Fruit fly (Drosophila melanogaster) whole organism, wandering third instar larva: ENCODE measurements around the gene Unr.

Experiments
- CrebA ChIP-seq: fragments of 200-800 bp; sonication (Bioruptor generic); optimal IDR thresholded peaks from 2 replicates; lab custom pipeline; 2016; ENCODE audit warnings: missing biosample characterization, mild to moderate bottlenecking, missing genetic modification characterization, borderline replicate concordance
- Dif ChIP-seq: fragments of 200-275, 200-300 bp; sonication (Bioruptor generic); optimal IDR thresholded peaks from 2 replicates; lab custom pipeline; 2018; ENCODE audit warnings: missing biosample characterization, missing genetic modification characterization; ENCODE audit not compliant: partially characterized antibody
- HLH106 ChIP-seq: fragments of 200-800 bp; optimal IDR thresholded peaks from 3 replicates; lab custom pipeline; 2019; ENCODE audit warnings: missing biosample characterization, mild to moderate bottlenecking, missing genetic modification characterization, moderate library complexity
- Jra ChIP-seq: sonication (Bioruptor generic); optimal IDR thresholded peaks from 2 replicates; lab custom pipeline; 2016; ENCODE audit warnings: missing biosample characterization, missing genetic modification characterization
- Mio ChIP-seq: sonication (Bioruptor generic); optimal IDR thresholded peaks from 2 replicates; lab custom pipeline; 2016; ENCODE audit warnings: missing biosample characterization, missing genetic modification characterization
- N ChIP-seq: fragments of >200 bp; optimal IDR thresholded peaks from 2 replicates; lab custom pipeline; 2018; ENCODE audit warnings: missing biosample characterization, missing external identifiers, missing genetic modification characterization
- Sp1 ChIP-seq: fragments of 200-800 bp; sonication (Bioruptor generic); optimal IDR thresholded peaks from 3 replicates; lab custom pipeline; 2019; ENCODE audit warnings: missing biosample characterization, mild to moderate bottlenecking, missing genetic modification characterization, moderate library complexity
- dl ChIP-seq, 2 experiments: fragments of 175-275, 200-275 bp in 1 of 2; fragments of 200-275 bp in 1 of 2; sonication (Bioruptor generic); optimal IDR thresholded peaks; lab custom pipeline; 2018; ENCODE audit warnings: mild to moderate bottlenecking in 2 of 2, missing biosample characterization in 2 of 2, missing genetic modification characterization in 2 of 2, moderate library complexity in 2 of 2; ENCODE audit not compliant: partially characterized antibody in 2 of 2, insufficient read depth in 1 of 2
- fru ChIP-seq: fragments of 200-800 bp; sonication (Bioruptor generic); optimal IDR thresholded peaks from 3 replicates; lab custom pipeline; 2016; ENCODE audit warnings: missing biosample characterization, mild to moderate bottlenecking, missing genetic modification characterization
- jim ChIP-seq: fragments of 175-275, 200-325 bp; sonication (Bioruptor generic); optimal IDR thresholded peaks from 2 replicates; lab custom pipeline; 2016; ENCODE audit warnings: missing biosample characterization, mild to moderate bottlenecking, missing genetic modification characterization
- psq ChIP-seq: fragments of 200-800 bp; sonication (Bioruptor generic); optimal IDR thresholded peaks from 3 replicates; lab custom pipeline; 2017; ENCODE audit warnings: missing biosample characterization, mild to moderate bottlenecking, missing genetic modification characterization, moderate library complexity
- usp ChIP-seq: fragments of >200 bp; optimal IDR thresholded peaks from 2 replicates; lab custom pipeline; 2017; ENCODE audit warnings: missing biosample characterization, missing genetic modification characterization

dm6 chr3L:8411439-8411897 lies 30.7 kb downstream of the Unr start, which contains the start of gene Exo70:
- TF ChIP-seq psq (GFP tag; lab: Kevin White, UChicago) (no peak), Dif (GFP tag; lab: Kevin White, UChicago) (no peak), fru (no peak), dl (GFP tag; optimal IDR thresholded peaks at IDR 0.05; lab: Kevin White, UChicago; ENCODE audit: insufficient read depth in 1 of 2, partially characterized antibody in 2 of 2) (no peak), Sp1 (GFP tag; lab: Kevin White, UChicago) (no peak), Mio (GFP tag; lab: Kevin White, UChicago) (no peak), HLH106 (no peak), CrebA (GFP tag; lab: Kevin White, UChicago) (no peak), Jra (GFP tag; lab: Kevin White, UChicago) (no peak), usp (GFP tag; lab: Kevin White, UChicago) (no peak), N (GFP tag; lab: Kevin White, UChicago) (no peak), jim (GFP tag; lab: Kevin White, UChicago) (no peak)
